Worm (Caenorhabditis elegans): Measurements from ENCODE around the gene sru-24.

Gene sru-24

DNA sequence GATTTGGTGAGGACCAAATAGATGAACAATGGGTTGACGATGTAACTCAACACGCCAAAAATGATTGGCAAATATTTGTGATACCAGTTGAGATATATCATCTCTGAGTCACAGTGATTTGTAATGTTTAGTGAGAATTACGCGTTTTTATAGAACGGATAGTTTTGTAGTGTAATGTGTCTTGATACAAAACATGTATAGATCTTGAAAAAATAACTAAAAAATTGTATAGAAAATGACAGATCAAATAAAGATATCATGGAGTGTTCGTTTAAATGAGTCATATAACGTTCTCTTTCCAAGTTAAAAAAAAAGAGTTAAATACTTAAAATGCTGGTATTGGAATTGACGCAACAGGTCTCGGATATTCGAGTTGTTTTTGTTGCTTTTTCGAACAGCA is 16.8 kb downstream of the sru-24 start, which contains the start of gene srj-6:
Gene srj-6 (minus strand): TSS at position 101 of the 400 bp plus-strand sequence.
- TF ChIP-seq hlh-1 (tag; optimal IDR thresholded peaks at IDR 0.05) (no peak), sem-2 (GFP tag; optimal IDR thresholded peaks at IDR 0.05) (no peak), mab-5 (tag; optimal IDR thresholded peaks at IDR 0.05) (no peak), lsy-2 (tag; optimal IDR thresholded peaks at IDR 0.05) (no peak), cnd-1 (tag; optimal IDR thresholded peaks at IDR 0.05) (no peak), ceh-83 (GFP tag; optimal IDR thresholded peaks at IDR 0.05) (no peak), unc-39 (tag; optimal IDR thresholded peaks at IDR 0.05) (no peak), ceh-39 (tag; optimal IDR thresholded peaks at IDR 0.05) (no peak), unc-120 (tag; optimal IDR thresholded peaks at IDR 0.05; ENCODE audit: poor library complexity, severe bottlenecking) (no peak), snpc-4 (tag; optimal IDR thresholded peaks at IDR 0.05) (no peak), elt-3 (tag; optimal IDR thresholded peaks at IDR 0.05) (no peak), flh-1 (GFP tag; optimal IDR thresholded peaks at IDR 0.05) (no peak)

DNA sequence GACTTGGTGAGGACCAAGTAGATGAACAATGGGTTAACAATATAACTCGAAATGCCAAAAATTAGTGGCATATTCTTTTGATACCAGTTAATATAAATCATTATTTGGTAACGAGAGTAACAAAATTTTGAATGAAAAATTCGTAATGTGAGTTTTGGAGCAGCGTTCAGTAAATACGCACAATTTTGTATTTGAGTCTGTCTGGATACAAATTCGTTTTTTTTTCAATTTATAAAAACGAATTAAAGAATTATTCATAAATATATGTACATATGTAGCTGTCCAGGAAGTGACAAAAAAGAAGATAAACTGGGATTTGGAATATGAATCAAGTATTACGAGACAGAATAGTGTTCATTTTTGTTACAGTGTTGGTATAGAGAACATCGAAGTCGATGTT is 18.3 kb downstream of the sru-24 start, which contains the start of gene srj-5:
Gene srj-5 (minus strand): TSS at position 101 of the 400 bp plus-strand sequence.
- no peak for TF ChIP-seq ceh-43 (GFP tag; optimal IDR thresholded peaks at IDR 0.05)
- TF ChIP-seq unc-39 (tag; optimal IDR thresholded peaks at IDR 0.05) = no peak
- TF ChIP-seq ztf-11 (tag; optimal IDR thresholded peaks at IDR 0.05) = no peak
- TF ChIP-seq blmp-1 (tag; optimal IDR thresholded peaks at IDR 0.05) = no peak
- TF ChIP-seq nhr-2 (tag; optimal IDR thresholded peaks at IDR 0.05) = no peak
- TF ChIP-seq nhr-237 (tag; optimal IDR thresholded peaks at IDR 0.05) = no peak
- TF ChIP-seq nhr-28 (tag; optimal IDR thresholded peaks at IDR 0.05) = no peak
- no peak for TF ChIP-seq unc-120 (tag; optimal IDR thresholded peaks at IDR 0.05; ENCODE audit: poor library complexity, severe bottlenecking)
- no peak for TF ChIP-seq mls-2 (tag; optimal IDR thresholded peaks at IDR 0.05)
- TF ChIP-seq nhr-12 (tag; optimal IDR thresholded peaks at IDR 0.05) = no peak
- TF ChIP-seq elt-3 (tag; optimal IDR thresholded peaks at IDR 0.05) = no peak

DNA sequence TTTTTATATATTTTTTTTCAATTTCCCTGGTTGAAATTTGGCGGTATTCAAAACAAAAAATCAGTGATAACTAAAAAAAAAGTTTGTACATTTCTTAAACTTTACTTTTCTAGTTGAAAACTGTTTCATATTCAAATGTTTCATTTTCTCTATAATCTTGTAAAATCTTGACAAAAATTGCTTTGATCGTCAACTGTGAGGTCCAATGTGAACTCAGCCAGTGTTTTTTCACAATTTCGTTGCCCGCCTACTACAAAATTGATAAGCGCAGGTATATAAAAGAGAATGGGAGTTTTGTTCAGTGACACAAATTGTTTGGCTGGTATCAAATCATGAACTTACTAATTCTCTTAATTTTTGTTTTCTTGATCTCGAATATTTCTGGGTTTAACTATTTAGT is 24.4 kb downstream of the sru-24 start, which contains the start of gene ugt-42:
Gene ugt-42 (plus strand): TSS at position 301 of the 400 bp plus-strand sequence.
- no peak for TF ChIP-seq unc-62 (GFP tag; optimal IDR thresholded peaks at IDR 0.05)

DNA sequence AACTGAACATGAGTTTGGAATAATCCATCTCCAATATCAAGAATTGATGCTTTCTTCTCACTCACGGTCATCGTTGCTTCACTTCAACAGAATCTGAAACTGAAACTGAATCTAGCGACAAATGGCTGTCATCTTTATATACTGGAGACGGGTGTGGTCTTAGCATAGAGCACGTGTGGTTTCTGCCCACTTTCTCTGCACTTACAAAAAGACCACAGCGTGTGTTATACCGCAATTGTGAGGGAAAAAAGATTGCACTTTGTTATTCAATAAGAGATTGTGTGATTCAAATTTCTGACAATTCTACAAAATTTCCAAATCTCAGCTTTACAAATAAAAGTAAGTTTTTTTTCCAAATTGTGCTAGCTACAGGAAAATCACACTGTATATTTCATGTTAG is 25.1 kb downstream of the sru-24 start, which contains the start of gene F48G7.12:
Gene F48G7.12 (minus strand): TSS at position 101 of the 400 bp plus-strand sequence.
- no peak for TF ChIP-seq ces-1 (GFP tag; optimal IDR thresholded peaks at IDR 0.05)
- no peak for TF ChIP-seq sem-2 (GFP tag; optimal IDR thresholded peaks at IDR 0.05)
- TF ChIP-seq unc-39 (tag; optimal IDR thresholded peaks at IDR 0.05) = no peak
- no peak for TF ChIP-seq nhr-76 (tag; optimal IDR thresholded peaks at IDR 0.05)
- TF ChIP-seq nhr-12 (tag; optimal IDR thresholded peaks at IDR 0.05) = no peak
- TF ChIP-seq ham-2 (GFP tag; optimal IDR thresholded peaks at IDR 0.05) = no peak

DNA sequence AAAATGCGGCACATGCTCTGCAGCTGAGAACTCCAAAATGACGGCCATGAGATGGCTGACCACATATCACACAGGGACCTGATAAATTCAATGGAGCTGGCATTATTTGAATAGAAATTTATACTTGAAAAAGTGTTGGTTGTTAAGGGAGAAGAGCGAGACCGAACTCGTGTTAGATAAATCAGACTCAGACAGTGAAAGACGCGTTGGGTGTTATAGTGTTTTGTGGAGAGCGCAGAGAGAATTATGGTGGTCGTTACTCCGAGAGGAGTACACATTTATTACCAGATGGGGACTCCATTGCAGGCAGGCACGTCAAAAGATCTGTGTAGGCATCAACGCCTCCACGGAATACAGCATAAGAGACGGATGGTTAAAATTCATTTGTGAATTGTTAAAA is 28.5 kb downstream of the sru-24 start, which contains the start of gene nhr-190:
Gene nhr-190 (minus strand): TSS at position 175 of the 400 bp plus-strand sequence.
- peak; percentile 41 for TF ChIP-seq ces-1 (GFP tag; optimal IDR thresholded peaks at IDR 0.05)
- TF ChIP-seq unc-120 (tag; optimal IDR thresholded peaks at IDR 0.05; ENCODE audit: poor library complexity, severe bottlenecking) = peak; percentile 22
- TF ChIP-seq sptf-1 (tag; optimal IDR thresholded peaks at IDR 0.05) = no peak

DNA sequence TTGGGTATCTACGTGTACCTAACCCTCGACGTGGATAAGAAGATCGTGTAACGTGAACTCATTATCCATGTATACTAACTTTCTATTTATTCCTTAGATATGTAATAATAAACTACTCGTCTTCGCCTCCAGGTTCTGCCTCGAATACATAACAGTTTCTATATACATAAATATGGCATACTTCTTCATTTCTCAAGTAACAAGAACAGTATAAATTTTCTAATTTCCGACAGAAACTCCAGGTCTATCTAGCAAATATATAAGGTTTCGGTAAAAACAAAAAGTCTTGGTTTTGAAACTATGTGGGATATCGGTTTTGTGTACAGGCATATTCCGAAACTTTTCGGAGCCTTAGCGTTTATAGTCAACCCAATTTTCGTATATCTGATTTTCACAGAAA is 32.9 kb downstream of the sru-24 start, which contains the start of gene srj-37:
Gene srj-37 (plus strand): TSS at position 301 of the 400 bp plus-strand sequence.
- TF ChIP-seq sem-2 (GFP tag; optimal IDR thresholded peaks at IDR 0.05) (no peak), blmp-1 (tag; optimal IDR thresholded peaks at IDR 0.05) (no peak), flh-1 (GFP tag; optimal IDR thresholded peaks at IDR 0.05) (no peak), mls-2 (tag; optimal IDR thresholded peaks at IDR 0.05) (no peak), sptf-1 (tag; optimal IDR thresholded peaks at IDR 0.05) (no peak), ham-2 (GFP tag; optimal IDR thresholded peaks at IDR 0.05) (no peak), unc-62 (GFP tag; optimal IDR thresholded peaks at IDR 0.05) (no peak), nhr-12 (tag; optimal IDR thresholded peaks at IDR 0.05) (no peak), lin-13 (tag; optimal IDR thresholded peaks at IDR 0.05) (no peak)

DNA sequence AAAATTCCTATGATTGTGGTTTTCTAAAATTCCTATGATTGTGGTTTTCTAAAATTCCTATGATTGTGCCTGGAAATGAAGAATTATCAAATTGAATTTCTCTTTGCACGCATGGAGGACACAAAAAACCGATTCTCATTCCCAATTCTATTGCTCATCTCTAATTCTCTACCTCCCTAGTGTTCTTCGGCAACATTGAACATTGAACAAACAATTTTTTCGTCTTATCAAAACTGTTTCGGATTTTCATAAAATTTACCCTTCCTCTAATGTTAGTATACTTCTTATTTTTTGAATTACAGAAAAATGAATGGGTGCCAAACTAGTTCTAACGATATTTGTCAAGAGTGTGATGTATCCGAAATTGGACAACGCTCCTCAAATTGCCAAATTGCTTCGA is 35.0 kb downstream of the sru-24 start, which contains the start of gene pals-31:
Gene pals-31 (plus strand): TSS at position 301 of the 400 bp plus-strand sequence.
- TF ChIP-seq ceh-83 (GFP tag; optimal IDR thresholded peaks at IDR 0.05) (no peak), bed-3 (GFP tag; optimal IDR thresholded peaks at IDR 0.05) (no peak), pha-4 (tag; optimal IDR thresholded peaks at IDR 0.05) (no peak), M03D4.4 (tag; optimal IDR thresholded peaks at IDR 0.05) (no peak), ceh-39 (tag; optimal IDR thresholded peaks at IDR 0.05) (no peak), unc-39 (tag; optimal IDR thresholded peaks at IDR 0.05) (no peak), nhr-12 (tag; optimal IDR thresholded peaks at IDR 0.05) (no peak), zip-8 (tag; optimal IDR thresholded peaks at IDR 0.05) (no peak), blmp-1 (tag; optimal IDR thresholded peaks at IDR 0.05) (no peak), ceh-43 (GFP tag; optimal IDR thresholded peaks at IDR 0.05) (no peak), ztf-11 (tag; optimal IDR thresholded peaks at IDR 0.05) (no peak), tbx-8 (GFP tag; optimal IDR thresholded peaks at IDR 0.05) (no peak), elt-1 (tag; optimal IDR thresholded peaks at IDR 0.05; ENCODE audit: borderline replicate concordance, insufficient read depth) (no peak), sptf-1 (tag; optimal IDR thresholded peaks at IDR 0.05) (no peak), unc-120 (tag; optimal IDR thresholded peaks at IDR 0.05; ENCODE audit: poor library complexity, severe bottlenecking) (no peak), nhr-28 (tag; optimal IDR thresholded peaks at IDR 0.05) (no peak), flh-1 (GFP tag; optimal IDR thresholded peaks at IDR 0.05) (no peak), lin-32 (GFP tag; optimal IDR thresholded peaks at IDR 0.05) (no peak), cnd-1 (tag; optimal IDR thresholded peaks at IDR 0.05) (no peak), snpc-4 (tag; optimal IDR thresholded peaks at IDR 0.05) (no peak)

All from whole organism, mixed stage, embryonic.